Fruit fly (Drosophila melanogaster): ENCODE results near the gene bab2.

Gene bab2

DNA sequence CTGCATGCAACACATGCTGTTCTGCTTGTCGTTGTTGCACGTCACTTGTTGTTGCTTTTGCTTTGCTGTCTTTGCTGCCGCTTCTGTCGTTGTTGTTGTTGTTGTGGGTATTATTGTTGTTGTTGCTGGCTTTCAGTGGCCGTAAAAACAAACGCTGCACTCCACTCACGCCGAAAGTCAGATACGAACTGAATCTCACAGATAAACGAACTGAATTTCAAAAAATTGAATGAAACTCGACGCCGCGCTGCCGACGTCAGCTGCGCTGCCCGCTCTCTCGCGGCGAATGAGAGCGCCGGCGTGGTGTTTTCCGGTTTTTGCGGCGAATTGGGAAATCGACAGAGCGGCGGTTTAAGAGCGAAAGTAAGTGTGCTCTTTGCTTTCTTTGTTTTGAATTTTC is at the start of gene bab2:
bab2 (minus strand) TSS at position 192 of the 400 bp plus-strand sequence.
- TF ChIP-seq CG11294 (GFP tag; IDR thresholded peaks at IDR 0.05), result no peak
- TF ChIP-seq fkh (GFP tag; optimal IDR thresholded peaks at IDR 0.05), result peak; percentile 50
- no peak for TF ChIP-seq net (GFP tag; optimal IDR thresholded peaks at IDR 0.05)
- peak; percentile 39; the same call in 1 of the 3 replicates for TF ChIP-seq eg (GFP tag; IDR thresholded peaks at IDR 0.05)
- no peak for TF ChIP-seq CG11902 (GFP tag; optimal IDR thresholded peaks at IDR 0.05)
- peak; percentile 67; the same call in 2 of the 3 replicates for TF ChIP-seq CG6163 (GFP tag; IDR thresholded peaks at IDR 0.05)
- TF ChIP-seq esn (GFP tag; optimal IDR thresholded peaks at IDR 0.05), result peak; percentile 32
- peak; percentile 68 for TF ChIP-seq dsx (GFP tag; optimal IDR thresholded peaks at IDR 0.05; ENCODE audit: poor library complexity, severe bottlenecking)
- TF ChIP-seq CG15336 (GFP tag; IDR thresholded peaks at IDR 0.05), result 0 out of 2 replicates have a peak, but pooled peaks have one; percentile 23
- peak; percentile 39 for TF ChIP-seq Sox14 (GFP tag; optimal IDR thresholded peaks at IDR 0.05)
- no peak for TF ChIP-seq cyc (GFP tag; optimal IDR thresholded peaks at IDR 0.05)
- no peak for TF ChIP-seq salr (GFP tag; optimal IDR thresholded peaks at IDR 0.05)
- TF ChIP-seq topi (GFP tag; optimal IDR thresholded peaks at IDR 0.05), result no peak
- TF ChIP-seq pdm3 (GFP tag; optimal IDR thresholded peaks at IDR 0.05), result no peak
- TF ChIP-seq CG10631 (GFP tag; optimal IDR thresholded peaks at IDR 0.05), result no peak
- TF ChIP-seq OdsH (GFP tag; optimal IDR thresholded peaks at IDR 0.05), result no peak
- TF ChIP-seq fd85E (GFP tag; optimal IDR thresholded peaks at IDR 0.05), result no peak

DNA sequence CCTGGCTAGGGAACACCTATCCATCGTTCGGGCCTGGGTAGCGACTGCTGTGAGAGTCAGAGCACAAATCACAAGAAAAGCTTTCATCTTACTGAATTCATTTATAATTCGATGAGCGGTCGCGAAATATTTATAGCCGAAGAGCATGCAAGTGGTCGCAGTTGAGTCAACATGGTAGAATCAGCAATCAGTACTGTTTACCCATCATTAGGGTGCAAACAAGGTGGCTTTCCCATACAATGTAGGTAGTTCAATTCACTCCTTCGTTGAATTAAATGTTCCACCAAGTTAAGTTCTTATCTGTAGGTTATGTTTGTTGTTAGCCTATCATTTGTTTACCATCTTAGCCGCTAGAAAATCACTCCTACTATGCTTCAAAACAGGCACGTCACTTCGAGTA is 41.5 kb upstream of the bab2 start, which contains the start of gene LysP:
LysP (minus strand) TSS at position 101 of the 400 bp plus-strand sequence.
- TF ChIP-seq svp (GFP tag), result peak; percentile 32
- no peak for TF ChIP-seq Gug (GFP tag; IDR thresholded peaks at IDR 0.05)

DNA sequence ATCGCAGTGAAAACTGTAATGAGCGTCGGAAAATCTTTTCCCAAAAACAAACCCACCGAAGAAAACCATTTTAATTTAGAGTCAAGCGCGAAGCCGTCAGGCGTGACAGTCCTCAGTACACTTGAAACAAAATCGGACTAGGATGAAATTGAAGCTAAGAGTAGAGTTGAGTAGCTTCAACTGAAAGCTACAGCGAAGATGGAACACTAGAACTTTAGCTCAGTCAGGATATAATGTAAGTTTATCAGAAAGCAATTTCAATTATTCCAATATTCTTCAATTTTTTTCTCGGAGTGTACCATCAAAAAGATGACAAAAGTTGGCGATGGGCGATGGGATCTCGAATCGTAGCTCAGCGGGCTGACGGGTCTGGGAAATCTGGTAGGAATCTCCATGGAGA is 39.4 kb upstream of the bab2 start:
- no peak for TF ChIP-seq CG31627 (GFP tag; optimal IDR thresholded peaks at IDR 0.05)
- TF ChIP-seq CG7368 (GFP tag; optimal IDR thresholded peaks at IDR 0.05), result no peak
- peak; percentile 17 for TF ChIP-seq dac (GFP tag; optimal IDR thresholded peaks at IDR 0.05)
- peak; percentile 62 for TF ChIP-seq eg (GFP tag; IDR thresholded peaks at IDR 0.05)
- TF ChIP-seq CG6276 (GFP tag; optimal IDR thresholded peaks at IDR 0.05), result peak; percentile 26
- peak; percentile 68 for TF ChIP-seq Hr4 (GFP tag; optimal IDR thresholded peaks at IDR 0.05)
- no peak for TF ChIP-seq Sox15 (GFP tag; optimal IDR thresholded peaks at IDR 0.05)
- peak; percentile 10 for TF ChIP-seq svp (GFP tag)
- TF ChIP-seq salr (GFP tag; optimal IDR thresholded peaks at IDR 0.05), result no peak
- TF ChIP-seq Gug (GFP tag; IDR thresholded peaks at IDR 0.05), result no peak
- TF ChIP-seq CG8119 (GFP tag; IDR thresholded peaks at IDR 0.05), result peak; percentile 54; the same call in 2 of the 3 replicates
- peak; percentile 6 for TF ChIP-seq Eip78C (GFP tag)
- peak; percentile 72 for TF ChIP-seq CG32006 (GFP tag; optimal IDR thresholded peaks at IDR 0.05)
- TF ChIP-seq OdsH (GFP tag; optimal IDR thresholded peaks at IDR 0.05), result no peak
- TF ChIP-seq CG6163 (GFP tag; IDR thresholded peaks at IDR 0.05), result peak; percentile 45; the same call in 2 of the 3 replicates
- no peak for TF ChIP-seq lz (GFP tag; optimal IDR thresholded peaks at IDR 0.05)
- TF ChIP-seq CG15336 (GFP tag; IDR thresholded peaks at IDR 0.05), result peak; percentile 64
- TF ChIP-seq Smox (GFP tag; optimal IDR thresholded peaks at IDR 0.05), result no peak
- TF ChIP-seq fkh (GFP tag; optimal IDR thresholded peaks at IDR 0.05), result no peak
- no peak for TF ChIP-seq CG6808 (GFP tag; optimal IDR thresholded peaks at IDR 0.05)
- TF ChIP-seq CG4318 (GFP tag; optimal IDR thresholded peaks at IDR 0.05), result peak; percentile 46

DNA sequence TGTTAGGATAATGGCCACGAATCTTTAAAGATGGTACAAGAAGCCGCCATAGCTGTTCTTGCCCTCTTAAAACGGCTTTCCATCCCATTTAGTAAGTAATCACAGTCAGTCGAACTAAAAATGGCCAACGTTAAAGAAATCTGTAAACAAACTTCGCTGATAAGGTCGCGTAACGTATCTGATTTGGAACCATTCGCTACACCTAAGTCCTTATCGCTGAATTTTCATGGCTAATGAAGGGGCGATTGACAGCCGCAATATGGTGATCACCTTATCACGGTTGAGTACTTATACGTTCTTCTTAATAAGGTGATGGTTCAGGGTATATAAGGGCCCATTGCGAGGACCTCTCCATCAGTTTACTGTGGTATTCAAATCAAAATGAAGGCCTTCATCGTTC is 35.5 kb upstream of the bab2 start, which contains the start of gene LysE:
LysE (plus strand) TSS at position 257 of the 400 bp plus-strand sequence.
- TF ChIP-seq svp (GFP tag) (peak; percentile 57), achi (GFP tag; optimal IDR thresholded peaks at IDR 0.05) (no peak), pdm3 (GFP tag; optimal IDR thresholded peaks at IDR 0.05) (no peak), OdsH (GFP tag; optimal IDR thresholded peaks at IDR 0.05) (no peak), CG3919 (GFP tag; optimal IDR thresholded peaks at IDR 0.05) (no peak), CG7368 (GFP tag; optimal IDR thresholded peaks at IDR 0.05) (no peak), fkh (GFP tag; optimal IDR thresholded peaks at IDR 0.05) (no peak)

DNA sequence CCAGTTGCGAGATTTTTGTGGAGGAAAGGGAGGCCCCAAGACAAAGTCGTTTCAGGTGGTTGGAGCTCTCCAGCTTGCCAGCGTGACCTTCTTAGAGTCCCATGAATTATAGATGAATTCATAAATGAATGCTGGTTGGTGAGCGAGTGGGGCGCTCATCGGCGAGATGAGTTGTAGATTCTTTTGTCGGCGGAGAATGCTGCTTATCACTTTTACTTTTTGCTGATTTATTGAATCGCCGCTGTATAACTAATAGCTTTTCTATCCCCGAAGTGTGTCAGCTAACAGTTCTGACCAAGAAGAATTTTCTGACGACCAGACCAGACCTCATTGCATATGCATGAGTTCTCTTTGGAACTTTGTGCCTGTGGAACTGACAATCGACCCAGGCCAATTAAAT is 35.0 kb upstream of the bab2 start:
- TF ChIP-seq fd85E (GFP tag; optimal IDR thresholded peaks at IDR 0.05), result no peak
- TF ChIP-seq Ets96B (tag; optimal IDR thresholded peaks at IDR 0.05), result no peak
- TF ChIP-seq topi (GFP tag; optimal IDR thresholded peaks at IDR 0.05), result no peak
- no peak for TF ChIP-seq Hr38 (GFP tag; optimal IDR thresholded peaks at IDR 0.05)
- no peak for TF ChIP-seq CG10669 (GFP tag; optimal IDR thresholded peaks at IDR 0.05)
- TF ChIP-seq Met (GFP tag; optimal IDR thresholded peaks at IDR 0.05), result no peak
- TF ChIP-seq CG6792 (GFP tag; optimal IDR thresholded peaks at IDR 0.05), result no peak
- TF ChIP-seq fd59A (GFP tag; optimal IDR thresholded peaks at IDR 0.05), result no peak
- no peak for TF ChIP-seq CG3032 (tag; optimal IDR thresholded peaks at IDR 0.05)
- TF ChIP-seq OdsH (GFP tag; optimal IDR thresholded peaks at IDR 0.05), result no peak
- TF ChIP-seq CG11762 (GFP tag; optimal IDR thresholded peaks at IDR 0.05; ENCODE audit: insufficient read depth), result no peak
- TF ChIP-seq CG34406 (GFP tag; optimal IDR thresholded peaks at IDR 0.05), result no peak
- no peak for TF ChIP-seq Eip78C (GFP tag)
- TF ChIP-seq fkh (GFP tag; optimal IDR thresholded peaks at IDR 0.05), result no peak
- TF ChIP-seq Hr4 (GFP tag; optimal IDR thresholded peaks at IDR 0.05), result no peak
- no peak for TF ChIP-seq lz (GFP tag; optimal IDR thresholded peaks at IDR 0.05)
- no peak for TF ChIP-seq Sox15 (GFP tag; optimal IDR thresholded peaks at IDR 0.05)
- no peak for TF ChIP-seq CG11294 (GFP tag; IDR thresholded peaks at IDR 0.05)
